Worm (Caenorhabditis elegans): ENCODE results near the gene nhr-99.

DNA sequence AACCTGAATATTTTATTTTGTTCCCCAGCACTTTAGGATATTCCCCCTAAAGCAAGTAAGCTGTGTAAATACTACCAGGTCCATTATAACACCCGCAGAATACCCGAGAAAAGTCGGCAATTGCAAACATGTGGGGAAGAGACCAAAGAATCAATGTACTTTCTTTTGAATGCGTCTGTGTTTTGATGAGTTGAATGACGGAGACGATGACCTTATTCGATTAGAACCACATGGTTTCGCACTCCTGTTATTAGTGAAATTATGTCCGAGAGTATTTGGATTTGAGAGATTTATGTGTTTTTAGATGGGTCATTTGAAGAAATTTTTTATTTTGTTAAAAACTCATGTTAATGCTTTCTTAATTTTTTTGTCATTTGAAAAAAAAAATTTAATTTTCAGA lies 9.2 kb upstream of the nhr-99 start:
- TF ChIP-seq unc-62 (GFP tag; optimal IDR thresholded peaks at IDR 0.05) (no peak), mef-2 (tag; optimal IDR thresholded peaks at IDR 0.05) (no peak), elt-2 (tag; optimal IDR thresholded peaks at IDR 0.05) (no peak), tbx-2 (tag; optimal IDR thresholded peaks at IDR 0.05) (no peak), ztf-11 (tag; optimal IDR thresholded peaks at IDR 0.05) (no peak)

Measured in whole organism, L1 larva.